Worm (Caenorhabditis elegans) whole organism, L4/young adult: ENCODE results near the gene vps-39.

ENCODE experiments used
- W03F9.2 ChIP-seq: fragments of 150-350 bp; optimal IDR thresholded peaks from 2 replicates; lab custom pipeline; 2014; ENCODE audit warnings: missing biosample characterization, missing genetic modification characterization
- him-1 ChIP-seq: sonication (generic microtip); optimal IDR thresholded peaks from 2 replicates; lab custom pipeline; 2016; ENCODE audit warnings: missing genotype, missing genetic modification reagents, missing genetic modification characterization, missing compliant biosample characterization

DNA sequence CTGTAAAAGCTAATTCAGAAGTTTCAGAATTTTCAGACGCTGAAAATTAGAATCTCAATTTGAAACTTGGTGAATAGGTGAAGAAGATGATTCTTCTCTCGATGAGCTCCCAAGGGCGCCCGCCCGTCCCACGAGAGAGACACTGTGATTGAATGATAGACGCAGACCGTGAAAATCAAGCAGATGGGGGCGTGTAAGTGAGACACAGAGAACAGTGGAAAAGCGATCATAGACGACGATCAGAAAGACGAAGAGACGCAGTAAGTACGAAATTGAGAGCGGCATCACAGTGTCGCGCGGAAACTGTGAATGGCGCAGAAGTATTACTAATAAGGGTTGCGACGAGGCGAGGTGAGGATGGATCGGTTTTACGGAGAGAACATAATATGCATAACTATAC is 35.8 kb downstream of the vps-39 start:
- no peak for TF ChIP-seq W03F9.2 (tag; lab: Kevin White, UChicago)
- no peak for TF ChIP-seq him-1 (tag; lab: Kevin White, UChicago)
